Worm (Caenorhabditis elegans) whole organism, L4/young adult: ENCODE data around the gene lin-32.
A peak's percentile ranks its signal among the peaks of the same experiment; 100 is the strongest.

Experiments used
- W03F9.2 ChIP-seq: fragments of 150-350 bp; optimal IDR thresholded peaks from 2 replicates; lab custom pipeline; 2014; ENCODE audit warnings: missing biosample characterization, missing genetic modification characterization
- dao-5 ChIP-seq: sonication (generic microtip); optimal IDR thresholded peaks from 2 replicates; lab custom pipeline; 2016; ENCODE audit warnings: missing genotype, missing genetic modification characterization, moderate library complexity, missing compliant biosample characterization
- him-1 ChIP-seq: sonication (generic microtip); optimal IDR thresholded peaks from 2 replicates; lab custom pipeline; 2016; ENCODE audit warnings: missing genotype, missing genetic modification reagents, missing genetic modification characterization, missing compliant biosample characterization

Gene lin-32

DNA sequence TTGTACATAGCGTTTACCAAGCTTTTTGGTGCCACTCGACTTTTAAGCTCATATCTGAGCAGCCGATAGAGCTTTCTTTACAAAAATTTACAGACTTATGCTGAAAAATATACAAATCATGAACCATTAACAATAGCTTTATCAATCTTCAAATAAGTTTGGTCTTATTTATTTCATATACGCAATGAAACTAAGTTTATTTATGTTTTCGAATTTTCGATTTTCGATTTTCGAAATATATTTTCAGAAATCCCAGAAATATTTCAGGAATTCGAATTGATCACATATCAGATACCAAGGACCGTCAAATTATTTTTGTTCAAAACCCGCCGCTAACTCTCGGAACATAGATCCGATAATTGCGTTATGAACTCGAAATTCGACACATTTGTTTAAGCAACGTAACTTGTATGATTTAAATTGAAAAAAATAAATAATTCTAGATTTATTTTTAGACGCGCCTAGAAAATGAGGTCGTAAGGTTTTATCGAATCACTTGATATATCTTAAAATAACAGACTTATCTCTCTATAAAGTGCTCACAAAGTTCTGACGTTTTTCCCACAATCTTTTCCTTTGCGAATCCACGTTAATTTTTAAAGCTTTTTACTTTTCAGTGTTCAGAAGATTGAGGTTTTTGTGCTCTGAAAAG, 11.4 kb upstream of the lin-32 start:
- TF ChIP-seq dao-5 (tag; lab: Kevin White, UChicago) (no peak), W03F9.2 (tag; lab: Kevin White, UChicago) (no peak), him-1 (tag; lab: Kevin White, UChicago) (no peak)

DNA sequence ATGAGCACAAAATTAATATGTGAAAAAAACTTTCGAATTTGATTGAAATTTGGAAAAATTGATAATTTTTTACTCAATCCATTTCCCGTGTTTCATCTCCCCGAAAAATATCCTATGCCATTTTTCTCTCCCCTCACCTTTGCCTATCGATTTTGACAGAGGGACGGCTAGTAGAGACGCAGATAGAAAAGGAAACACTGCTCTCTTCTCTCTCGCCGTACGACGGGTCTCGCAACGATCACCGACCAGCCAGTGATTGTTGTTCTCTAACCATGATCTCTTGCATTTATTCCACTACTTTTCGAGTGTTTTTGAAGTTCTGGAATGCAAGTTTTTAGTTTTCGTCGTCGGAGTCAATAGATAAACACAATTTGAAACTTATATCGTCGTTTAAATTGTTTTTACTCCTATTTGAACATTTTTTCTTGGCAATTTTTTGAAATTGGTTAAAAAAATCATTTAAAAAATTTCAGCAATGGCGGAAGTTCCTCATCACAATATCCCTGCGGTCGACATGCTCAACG, 7.6 kb upstream of the lin-32 start, which contains the start of gene vha-15:
Gene vha-15 (plus strand): TSS at position 474 of the 524 bp plus-strand sequence.
- TF ChIP-seq dao-5 (tag; lab: Kevin White, UChicago) (no peak), him-1 (tag; lab: Kevin White, UChicago) (peak; percentile 6), W03F9.2 (tag; lab: Kevin White, UChicago) (peak; percentile 77)

DNA sequence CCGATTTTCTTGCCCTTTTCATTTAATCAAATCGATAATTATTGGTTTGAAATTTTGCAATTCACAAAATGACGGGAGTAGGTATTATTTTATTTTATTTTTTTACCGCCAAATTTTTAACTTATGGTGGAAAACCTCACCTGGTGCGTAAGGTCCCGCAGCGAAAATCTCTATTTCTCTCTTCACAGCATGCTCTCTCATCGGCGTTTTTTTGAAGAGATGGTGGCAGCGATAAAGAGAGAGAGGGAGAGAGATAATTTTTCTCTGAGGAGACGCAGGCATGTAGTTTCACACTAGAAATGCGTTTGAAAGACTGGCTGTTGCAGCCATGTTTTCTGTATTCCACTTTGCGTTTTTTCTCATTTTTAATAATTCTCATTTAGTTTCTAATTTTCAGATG, 4.0 kb upstream of the lin-32 start, which contains the start of gene T14F9.2:
Gene T14F9.2 (plus strand): TSS at position 396 of the 400 bp plus-strand sequence.
- TF ChIP-seq dao-5 (tag; lab: Kevin White, UChicago), result no peak
- no peak for TF ChIP-seq him-1 (tag; lab: Kevin White, UChicago)
- TF ChIP-seq W03F9.2 (tag; lab: Kevin White, UChicago), result no peak

DNA sequence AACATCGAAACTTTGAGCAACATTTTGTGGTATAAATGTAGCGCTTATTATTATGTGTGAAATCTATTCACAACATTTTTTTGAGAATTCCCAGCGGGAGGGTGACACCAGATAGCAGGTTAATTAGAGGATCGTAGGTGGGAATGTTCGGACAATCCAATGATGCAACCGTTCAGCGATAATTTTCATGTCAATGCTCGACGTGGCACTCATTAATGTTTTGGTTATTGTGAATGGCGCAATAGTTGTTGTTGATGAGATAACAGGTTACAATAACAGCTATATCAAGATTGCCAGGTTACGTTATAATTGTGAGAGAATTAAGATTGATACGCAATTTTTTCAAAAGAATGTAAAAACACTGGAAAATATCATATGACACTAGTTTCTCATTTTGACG, 1.4 kb upstream of the lin-32 start:
- no peak for TF ChIP-seq him-1 (tag; lab: Kevin White, UChicago)
- TF ChIP-seq dao-5 (tag; lab: Kevin White, UChicago), result no peak
- no peak for TF ChIP-seq W03F9.2 (tag; lab: Kevin White, UChicago)

DNA sequence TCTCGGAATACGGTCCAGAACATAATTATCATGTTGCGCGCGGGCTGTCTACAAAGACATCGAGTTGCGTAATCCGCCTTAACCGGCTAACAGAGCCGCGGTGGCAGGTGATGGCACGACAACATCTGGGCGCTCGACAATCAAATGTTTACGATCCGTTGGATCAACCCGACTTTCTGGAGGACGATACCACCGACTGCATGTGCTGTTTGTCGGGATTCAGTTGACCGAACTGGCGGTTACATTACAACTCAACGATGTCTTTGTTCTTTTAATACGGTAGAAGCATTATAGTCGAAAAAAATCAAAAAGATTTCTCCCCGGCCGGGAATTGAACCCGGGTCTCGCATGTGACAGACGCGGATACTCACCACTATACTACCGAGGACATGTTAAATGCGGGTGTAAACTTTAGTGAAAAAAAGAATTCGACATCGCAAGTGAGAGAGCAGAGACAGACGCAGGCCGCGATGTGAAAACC, 3.0 kb downstream of the lin-32 start:
- TF ChIP-seq W03F9.2 (tag; lab: Kevin White, UChicago), result no peak
- peak; percentile 53 for TF ChIP-seq dao-5 (tag; lab: Kevin White, UChicago)
- peak; percentile 74 for TF ChIP-seq him-1 (tag; lab: Kevin White, UChicago)

DNA sequence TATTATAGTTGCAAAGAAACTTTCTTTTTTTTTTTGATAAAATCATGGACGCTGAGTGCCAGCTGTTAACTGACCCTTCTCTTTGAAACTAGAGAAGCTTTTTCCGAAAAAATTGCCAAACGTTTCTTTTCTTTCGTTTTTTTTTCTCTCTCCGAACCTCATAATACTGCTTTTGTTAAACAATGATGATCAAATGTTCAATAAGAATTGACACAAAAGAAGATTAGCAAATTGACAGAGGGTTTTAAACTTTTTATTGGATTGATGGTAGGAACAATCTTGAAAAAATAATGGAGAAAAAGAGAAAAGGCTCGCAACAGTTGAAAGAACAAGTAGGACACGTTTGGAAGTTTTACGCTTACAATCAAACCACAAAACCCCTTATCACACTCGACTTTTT, 9.1 kb downstream of the lin-32 start, which contains the start of gene hex-1:
Gene hex-1 (plus strand): TSS at position 301 of the 400 bp plus-strand sequence.
- TF ChIP-seq W03F9.2 (tag; lab: Kevin White, UChicago) (no peak), him-1 (tag; lab: Kevin White, UChicago) (no peak), dao-5 (tag; lab: Kevin White, UChicago) (no peak)

DNA sequence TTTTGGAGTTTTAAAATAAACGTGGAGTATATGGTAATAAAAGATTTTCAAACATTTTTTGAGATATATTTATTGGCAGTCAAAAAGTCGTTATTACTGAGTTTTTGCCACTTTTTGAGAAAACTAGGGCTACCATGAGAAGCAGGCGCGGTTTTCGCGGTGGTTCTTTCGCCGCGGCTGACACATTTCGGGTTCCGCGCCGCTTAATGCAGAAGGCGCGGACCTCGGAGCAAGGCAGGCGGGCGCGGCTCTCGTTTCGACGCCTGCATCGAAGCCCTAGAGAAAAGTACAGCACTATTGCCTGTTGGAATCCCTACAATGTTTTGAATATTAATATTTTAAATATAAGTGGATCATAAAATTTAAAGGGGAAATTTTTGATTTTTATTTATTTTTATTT, 10.5 kb downstream of the lin-32 start:
- TF ChIP-seq dao-5 (tag; lab: Kevin White, UChicago) (no peak), him-1 (tag; lab: Kevin White, UChicago) (no peak), W03F9.2 (tag; lab: Kevin White, UChicago) (no peak)

DNA sequence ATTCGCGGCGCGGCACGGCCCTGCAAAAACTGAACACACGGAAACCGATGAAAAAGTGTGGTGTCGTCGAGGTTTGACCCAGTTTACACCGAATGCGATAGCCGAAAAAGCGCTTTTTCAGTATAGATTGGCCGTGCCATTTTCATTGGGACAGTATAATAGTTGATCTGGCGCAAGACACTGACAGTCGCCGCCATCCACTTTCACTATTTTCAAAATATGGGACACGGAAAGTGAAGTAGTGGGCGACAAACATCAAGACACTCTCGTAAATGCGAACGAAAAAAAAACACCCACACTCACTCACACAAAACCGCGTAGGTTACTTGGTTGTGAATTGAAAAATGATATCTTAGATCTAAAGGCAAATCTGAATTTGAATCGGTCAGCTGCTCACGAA, 10.9 kb downstream of the lin-32 start:
- TF ChIP-seq dao-5 (tag; lab: Kevin White, UChicago) (no peak), him-1 (tag; lab: Kevin White, UChicago) (no peak), W03F9.2 (tag; lab: Kevin White, UChicago) (no peak)

DNA sequence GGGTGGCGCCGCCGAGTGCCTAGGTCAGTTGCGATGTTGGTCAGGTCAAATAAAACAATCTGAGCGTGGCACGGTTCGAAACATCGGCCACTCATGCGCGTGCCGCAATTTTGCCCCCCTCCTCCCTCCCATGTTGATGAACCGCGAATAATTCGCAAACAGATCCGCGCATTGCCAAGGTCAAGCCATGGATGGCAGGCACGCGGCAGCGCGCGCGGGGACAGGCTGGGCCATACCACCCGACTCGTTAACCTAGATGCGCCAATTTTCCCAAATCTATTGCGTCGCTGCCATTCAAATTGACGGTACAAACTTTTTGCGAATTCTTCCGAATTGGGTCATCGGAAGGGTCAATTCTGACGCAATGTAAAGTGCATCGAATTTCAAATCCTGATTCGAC, 13.3 kb downstream of the lin-32 start:
- TF ChIP-seq dao-5 (tag; lab: Kevin White, UChicago), result no peak
- TF ChIP-seq W03F9.2 (tag; lab: Kevin White, UChicago), result no peak
- TF ChIP-seq him-1 (tag; lab: Kevin White, UChicago), result no peak

DNA sequence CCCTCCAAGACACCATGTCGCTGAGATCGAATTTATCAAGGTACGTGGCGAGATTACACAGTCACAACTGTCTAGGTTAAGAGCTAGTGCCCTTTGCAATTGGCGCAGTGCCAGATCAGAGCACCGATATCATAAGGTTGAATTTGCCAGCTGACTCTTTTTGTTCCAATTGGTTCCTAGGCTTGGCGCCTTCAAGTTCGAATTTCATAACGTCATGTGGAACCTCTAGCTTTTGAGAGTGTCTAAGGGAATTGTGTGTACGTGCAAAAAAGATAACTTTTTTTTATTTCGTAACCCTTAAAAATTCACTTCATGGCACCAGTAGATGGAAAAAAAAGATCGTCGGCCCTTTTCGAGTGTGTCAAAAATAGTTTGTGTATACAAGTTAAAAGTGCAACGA, 13.7 kb downstream of the lin-32 start:
- no peak for TF ChIP-seq him-1 (tag; lab: Kevin White, UChicago)
- no peak for TF ChIP-seq W03F9.2 (tag; lab: Kevin White, UChicago)
- no peak for TF ChIP-seq dao-5 (tag; lab: Kevin White, UChicago)

DNA sequence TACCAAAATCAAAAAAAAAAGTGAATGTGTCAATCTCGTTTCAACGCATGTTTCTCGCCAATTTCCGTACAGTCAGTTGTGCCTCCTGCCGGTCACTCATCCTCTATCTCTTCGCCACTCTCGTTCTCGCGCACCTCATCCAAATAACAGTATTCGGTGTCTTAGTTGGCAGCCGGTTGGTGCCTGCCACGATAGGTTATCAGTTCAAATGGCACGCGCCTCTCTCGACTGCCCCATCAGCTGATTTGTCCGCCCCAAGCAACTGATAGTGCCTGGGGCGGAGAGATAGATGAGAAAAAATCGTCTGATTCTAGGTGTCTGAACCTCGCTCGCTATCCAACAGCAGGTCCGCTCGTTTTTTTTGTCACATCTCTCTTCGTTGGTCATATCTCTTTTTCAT, 14.8 kb downstream of the lin-32 start:
- TF ChIP-seq W03F9.2 (tag; lab: Kevin White, UChicago) (no peak), him-1 (tag; lab: Kevin White, UChicago) (no peak), dao-5 (tag; lab: Kevin White, UChicago) (no peak)

DNA sequence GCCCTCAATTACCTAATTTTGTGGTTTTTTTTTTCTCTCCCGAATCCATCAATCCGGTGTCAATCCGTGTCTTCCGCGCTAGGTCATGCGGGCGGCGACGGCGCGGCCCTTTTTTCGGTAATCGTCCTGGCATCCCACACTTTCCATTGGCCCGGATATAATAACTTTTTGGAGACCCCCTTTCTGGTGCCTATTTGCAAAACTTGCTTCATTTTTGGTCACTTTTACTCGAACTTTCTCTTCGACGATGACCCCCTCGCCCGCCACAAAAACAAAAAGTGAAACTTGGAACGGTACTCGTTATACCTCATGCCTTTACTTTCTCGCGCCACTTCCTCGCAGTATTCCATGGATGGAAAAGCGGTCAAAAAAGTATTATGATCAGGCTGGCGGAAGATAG, 15.5 kb downstream of the lin-32 start:
- TF ChIP-seq dao-5 (tag; lab: Kevin White, UChicago), result no peak
- no peak for TF ChIP-seq W03F9.2 (tag; lab: Kevin White, UChicago)
- TF ChIP-seq him-1 (tag; lab: Kevin White, UChicago), result no peak

DNA sequence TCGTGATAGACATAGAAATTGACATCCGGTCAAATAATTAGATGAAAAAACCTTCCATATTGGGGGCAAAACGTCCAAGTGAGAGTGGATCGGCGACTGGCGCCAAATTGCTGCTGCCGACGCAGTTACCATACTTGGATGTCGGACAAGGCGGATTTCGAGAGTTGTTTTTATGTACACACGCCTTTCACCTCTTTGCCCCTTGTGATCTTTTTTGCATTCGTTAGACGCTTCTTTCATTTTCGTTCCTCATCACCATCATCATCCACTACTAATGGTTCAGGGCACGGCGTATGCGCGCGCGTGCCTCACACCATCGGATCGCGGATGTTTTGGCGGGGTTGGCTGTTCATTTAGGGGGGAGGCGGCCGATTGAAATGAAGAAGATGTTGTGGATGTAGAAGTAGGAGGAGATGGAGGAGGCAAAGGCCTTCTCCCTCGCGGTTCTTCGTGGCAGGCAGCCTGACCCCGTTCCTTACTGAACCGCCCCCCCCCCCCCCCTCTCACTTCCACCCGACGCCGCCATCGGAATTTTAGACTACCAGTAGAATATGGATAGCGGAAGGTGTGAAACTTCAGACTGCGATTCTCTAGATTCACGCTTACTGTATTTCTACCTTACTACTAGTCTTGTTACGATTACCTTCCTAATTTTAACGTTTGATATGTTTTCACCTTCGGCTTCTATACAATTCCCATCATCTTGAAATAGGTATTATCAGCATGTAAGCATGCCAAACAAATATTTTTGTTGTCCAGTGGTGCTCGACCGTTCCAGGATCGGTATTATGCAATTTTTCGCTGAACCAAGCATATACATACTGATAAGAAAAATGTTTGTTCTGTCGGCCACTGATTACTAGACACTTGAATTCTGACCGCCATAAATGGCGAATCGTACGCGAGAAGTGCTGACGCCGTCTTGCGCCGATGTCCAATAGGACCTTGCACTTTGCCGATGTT, 16.2 kb downstream of the lin-32 start:
- TF ChIP-seq dao-5 (tag; lab: Kevin White, UChicago) (no peak), him-1 (tag; lab: Kevin White, UChicago) (no peak), W03F9.2 (tag; lab: Kevin White, UChicago) (no peak)
